Worm (Caenorhabditis elegans) whole organism, L4 larva: ENCODE measurements around the gene C25E10.12.

Source experiments
- D1046.2 ChIP-seq: fragments of 200-800 bp; sonication (Bioruptor generic); IDR thresholded peaks from 2 replicates; pipeline ENCODE4 v1.3.6; 2022; ENCODE audit warnings: missing genetic modification characterization, missing compliant biosample characterization
- F26F4.8 ChIP-seq: fragments of 200-800 bp; sonication (Bioruptor generic); conservative IDR thresholded peaks from 2 replicates; pipeline ENCODE4 v1.3.6; 2022; ENCODE audit warnings: missing genetic modification characterization, missing compliant biosample characterization
- F37D6.2 ChIP-seq: sonication (generic microtip); optimal IDR thresholded peaks from 2 replicates; lab custom pipeline; 2016; ENCODE audit warnings: mild to moderate bottlenecking, missing genetic modification characterization, missing compliant biosample characterization
- F44E2.7 ChIP-seq: fragments of 200-800 bp; sonication (Bioruptor generic); IDR thresholded peaks from 2 replicates; pipeline ENCODE4 v2.1.2; 2022; ENCODE audit warnings: missing genetic modification characterization, missing compliant biosample characterization
- F49E8.2 ChIP-seq: sonication (generic microtip); optimal IDR thresholded peaks from 2 replicates; lab custom pipeline; 2016; ENCODE audit warnings: missing compliant biosample characterization, mild to moderate bottlenecking, missing genetic modification characterization, borderline replicate concordance
- Y105C5A.15 ChIP-seq: fragments of 200-800 bp; sonication (Bioruptor generic); IDR thresholded peaks from 2 replicates; pipeline ENCODE4 v1.3.6; 2022; ENCODE audit warnings: missing genetic modification characterization, missing compliant biosample characterization
- Y5F2A.4 ChIP-seq: fragments of 200-800 bp; sonication (Bioruptor generic); optimal IDR thresholded peaks from 2 replicates; lab custom pipeline; 2018; ENCODE audit warnings: mild to moderate bottlenecking, missing genetic modification characterization, missing compliant biosample characterization
- ZK337.2 ChIP-seq: fragments of 200-800 bp; sonication (Bioruptor generic); IDR thresholded peaks from 2 replicates; pipeline ENCODE4 v1.3.6; 2022; ENCODE audit warnings: missing genetic modification reagents, missing genetic modification characterization, missing compliant biosample characterization
- aha-1 ChIP-seq: fragments of 150-350 bp; peaks from one replicate; lab custom pipeline; 2014; ENCODE audit warnings: missing biosample characterization, missing genetic modification characterization
- aly-2 ChIP-seq: sonication (generic microtip); optimal IDR thresholded peaks from 2 replicates; lab custom pipeline; 2018; ENCODE audit warnings: missing biosample characterization, missing genetic modification characterization
- ama-1 ChIP-seq: fragments of 150-350 bp; optimal IDR thresholded peaks from 2 replicates; lab custom pipeline; 2014; ENCODE audit warnings: inconsistent platforms, mixed read lengths
- arid-1 ChIP-seq: fragments of 200-800 bp; sonication (Bioruptor generic); conservative IDR thresholded peaks from 2 replicates; pipeline ENCODE4 v1.3.6; 2022; ENCODE audit warnings: missing genetic modification reagents, missing genetic modification characterization, missing compliant biosample characterization
- attf-4 ChIP-seq: sonication (generic microtip); optimal IDR thresholded peaks from 3 replicates; lab custom pipeline; 2017; ENCODE audit warnings: missing biosample characterization, missing genetic modification characterization
- ceh-32 ChIP-seq: sonication (generic microtip); optimal IDR thresholded peaks from 2 replicates; lab custom pipeline; 2016; ENCODE audit warnings: mild to moderate bottlenecking, missing genetic modification characterization, missing compliant biosample characterization; ENCODE audit not compliant: poor library complexity
- ceh-82 ChIP-seq: sonication (generic microtip); optimal IDR thresholded peaks from 2 replicates; lab custom pipeline; 2017; ENCODE audit warnings: missing biosample characterization, missing genetic modification characterization
- ces-1 ChIP-seq: fragments of 150-350 bp; sonication (generic microtip); optimal IDR thresholded peaks from 4 replicates; lab custom pipeline; 2014; ENCODE audit warnings: missing biosample characterization, missing genetic modification reagents, missing genetic modification characterization
- cey-2 ChIP-seq: sonication (generic microtip); optimal IDR thresholded peaks from 3 replicates; lab custom pipeline; 2017; ENCODE audit warnings: missing genetic modification characterization, mild to moderate bottlenecking, missing compliant biosample characterization, antibody characterized with exemption, borderline replicate concordance; ENCODE audit not compliant: insufficient read depth
- daf-16 ChIP-seq, 3 experiments: sonication (generic microtip); optimal IDR thresholded peaks; 2 replicates each; lab custom pipeline; 2016 to 2017; ENCODE audit warnings: missing genetic modification characterization in 3 of 3, missing genetic modification reagents in 3 of 3, mild to moderate bottlenecking in 2 of 3, missing compliant biosample characterization in 2 of 3, missing biosample characterization in 1 of 3, moderate library complexity in 1 of 3
- daf-8 ChIP-seq: fragments of 200-800 bp; sonication (Bioruptor generic); IDR thresholded peaks from 2 replicates; pipeline ENCODE4 v1.3.6; 2022; ENCODE audit warnings: missing genetic modification characterization, missing compliant biosample characterization
- dmd-6 ChIP-seq: fragments of 200-800 bp; sonication (Bioruptor generic); IDR thresholded peaks from 2 replicates; pipeline ENCODE4 v1.3.6; 2022; ENCODE audit warnings: missing genetic modification reagents, missing genetic modification characterization, missing compliant biosample characterization
- dmd-8 ChIP-seq: fragments of 200-800 bp; sonication (Bioruptor generic); IDR thresholded peaks from 2 replicates; pipeline ENCODE4 v1.3.6; 2022; ENCODE audit warnings: missing genetic modification characterization, missing compliant biosample characterization
- dpl-1 ChIP-seq: fragments of 150-350 bp; optimal IDR thresholded peaks from 2 replicates; lab custom pipeline; 2014; ENCODE audit warnings: missing biosample characterization, missing genetic modification reagents, missing genetic modification characterization
- duxl-1 ChIP-seq: sonication (generic microtip); optimal IDR thresholded peaks from 2 replicates; lab custom pipeline; 2016; ENCODE audit warnings: mild to moderate bottlenecking, missing genetic modification characterization, moderate library complexity, missing compliant biosample characterization; ENCODE audit not compliant: poor library complexity
- dve-1 ChIP-seq: sonication (generic microtip); optimal IDR thresholded peaks from 2 replicates; lab custom pipeline; 2017; ENCODE audit warnings: antibody characterized with exemption, mild to moderate bottlenecking, missing genetic modification characterization, missing compliant biosample characterization; ENCODE audit not compliant: insufficient read depth
- egl-43 ChIP-seq: fragments of 200-800 bp; sonication (Bioruptor generic); IDR thresholded peaks from 2 replicates; pipeline ENCODE4 v1.3.6; 2022; ENCODE audit warnings: missing genetic modification reagents, missing genetic modification characterization, missing compliant biosample characterization
- fos-1 ChIP-seq: fragments of 150-350 bp; optimal IDR thresholded peaks from 2 replicates; lab custom pipeline; 2014; ENCODE audit warnings: missing biosample characterization, missing genetic modification characterization
- gei-8 ChIP-seq: fragments of 200-800 bp; sonication (Bioruptor generic); optimal IDR thresholded peaks from 2 replicates; lab custom pipeline; 2018; ENCODE audit warnings: mild to moderate bottlenecking, missing genetic modification characterization, missing compliant biosample characterization
- hif-1 ChIP-seq, 2 experiments: sonication (generic microtip); optimal IDR thresholded peaks; 2 replicates each; lab custom pipeline; 2016 to 2017; ENCODE audit warnings: missing compliant biosample characterization in 2 of 2, missing genetic modification characterization in 2 of 2, missing genetic modification reagents in 2 of 2, missing genotype in 2 of 2, mild to moderate bottlenecking in 1 of 2
- lim-7 ChIP-seq: fragments of 200-800 bp; sonication (Bioruptor generic); IDR thresholded peaks from 2 replicates; pipeline ENCODE4 v1.3.6; 2022; ENCODE audit warnings: missing genetic modification characterization, missing compliant biosample characterization
- lin-29 ChIP-seq: fragments of 200-800 bp; sonication (Bioruptor generic); IDR thresholded peaks from 2 replicates; pipeline ENCODE4 v1.3.6; 2022; ENCODE audit warnings: missing genetic modification reagents, missing genetic modification characterization, missing compliant biosample characterization
- lin-39 ChIP-seq: fragments of 150-350 bp; optimal IDR thresholded peaks from 2 replicates; lab custom pipeline; 2014; ENCODE audit warnings: missing biosample characterization, missing genetic modification reagents, missing genetic modification characterization
- lsy-2 ChIP-seq, 2 experiments: fragments of 150-350 bp in 1 of 2; sonication (generic microtip) in 1 of 2; optimal IDR thresholded peaks; 2 replicates each; lab custom pipeline; 2014 to 2017; ENCODE audit warnings: missing biosample characterization in 2 of 2, missing genetic modification characterization in 2 of 2
- mxl-2 ChIP-seq: fragments of 200-800 bp; sonication (Bioruptor generic); conservative IDR thresholded peaks from 2 replicates; pipeline ENCODE4 v1.3.6; 2022; ENCODE audit warnings: missing genetic modification reagents, missing genetic modification characterization, missing compliant biosample characterization
- mxl-3 ChIP-seq: fragments of 200-800 bp; sonication (Bioruptor generic); optimal IDR thresholded peaks from 2 replicates; lab custom pipeline; 2018; ENCODE audit warnings: mild to moderate bottlenecking, missing genetic modification characterization, missing compliant biosample characterization
- nhr-237 ChIP-seq: sonication (generic microtip); optimal IDR thresholded peaks from 2 replicates; lab custom pipeline; 2017; ENCODE audit warnings: missing biosample characterization, missing genetic modification characterization
- nhr-28 ChIP-seq: fragments of 150-350 bp; optimal IDR thresholded peaks from 2 replicates; lab custom pipeline; 2014; ENCODE audit warnings: missing biosample characterization, missing genetic modification characterization
- nhr-41 ChIP-seq: fragments of 200-800 bp; sonication (Bioruptor generic); IDR thresholded peaks from 2 replicates; pipeline ENCODE4 v1.3.6; 2022; ENCODE audit warnings: missing genetic modification reagents, missing genetic modification characterization, missing compliant biosample characterization
- nhr-48 ChIP-seq: sonication (generic microtip); optimal IDR thresholded peaks from 2 replicates; lab custom pipeline; 2016; ENCODE audit warnings: mild to moderate bottlenecking, missing genetic modification characterization, missing compliant biosample characterization
- nhr-6 ChIP-seq: fragments of 150-350 bp; optimal IDR thresholded peaks from 2 replicates; lab custom pipeline; 2014; ENCODE audit warnings: missing biosample characterization, missing genetic modification characterization
- pqm-1 ChIP-seq: sonication (generic microtip); optimal IDR thresholded peaks from 2 replicates; lab custom pipeline; 2017; ENCODE audit warnings: missing biosample characterization, missing genetic modification characterization
- rbr-2 ChIP-seq: sonication (generic microtip); optimal IDR thresholded peaks from 2 replicates; lab custom pipeline; 2016; ENCODE audit warnings: missing genotype, missing genetic modification characterization, missing compliant biosample characterization
- sdz-12 ChIP-seq: fragments of 200-800 bp; sonication (Bioruptor generic); optimal IDR thresholded peaks from 2 replicates; lab custom pipeline; 2018; ENCODE audit warnings: mild to moderate bottlenecking, missing genetic modification characterization, missing compliant biosample characterization
- skn-1 ChIP-seq: fragments of 150-350 bp; optimal IDR thresholded peaks from 2 replicates; lab custom pipeline; 2014; ENCODE audit warnings: missing biosample characterization, missing genetic modification characterization
- snpc-1.2 ChIP-seq: fragments of 200-800 bp; sonication (Bioruptor generic); IDR thresholded peaks from 2 replicates; pipeline ENCODE4 v1.3.6; 2022; ENCODE audit warnings: missing genetic modification reagents, missing genetic modification characterization, missing compliant biosample characterization
- tra-1 ChIP-seq: fragments of 200-800 bp; sonication (Bioruptor generic); IDR thresholded peaks from 2 replicates; pipeline ENCODE4 v1.3.6; 2022; ENCODE audit warnings: missing genetic modification reagents, missing genetic modification characterization, missing compliant biosample characterization
- unc-130 ChIP-seq: sonication (generic microtip); optimal IDR thresholded peaks from 2 replicates; lab custom pipeline; 2016; ENCODE audit warnings: missing genetic modification reagents, missing genetic modification characterization, missing compliant biosample characterization
- unc-39 ChIP-seq: sonication (generic microtip); optimal IDR thresholded peaks from 2 replicates; lab custom pipeline; 2017; ENCODE audit warnings: missing biosample characterization, missing genetic modification characterization
- ztf-11 ChIP-seq: fragments of 150-350 bp; optimal IDR thresholded peaks from 2 replicates; lab custom pipeline; 2014; ENCODE audit warnings: missing biosample characterization, missing genetic modification characterization

C25E10.12 gene

DNA sequence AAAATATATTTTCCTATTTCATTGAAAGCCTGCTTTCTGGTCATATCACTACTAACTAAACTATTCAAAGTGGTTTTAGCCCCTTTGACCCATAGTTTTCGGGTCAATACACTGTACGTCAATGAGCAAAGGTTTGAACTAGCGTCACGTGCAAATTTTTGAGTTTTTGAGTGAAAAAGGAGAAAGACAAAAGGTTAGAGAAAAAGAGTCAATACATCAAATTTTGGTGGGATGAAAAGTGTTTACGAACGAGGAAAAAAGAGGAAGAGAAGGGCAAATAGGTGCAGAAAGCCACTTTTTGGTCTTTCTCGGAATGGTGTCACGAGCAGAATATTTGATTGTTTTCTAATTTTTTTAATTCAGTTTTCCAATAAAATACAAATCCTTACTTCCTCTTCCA is 13.6 kb upstream of the C25E10.12 start (continued):
- TF ChIP-seq ceh-82, result no peak
- no peak for TF ChIP-seq ama-1
- no peak for TF ChIP-seq lim-7 (GFP tag; lab: Robert Waterston, UW)
- no peak for TF ChIP-seq F37D6.2 (tag; lab: Kevin White, UChicago)
- TF ChIP-seq dmd-8, result no peak
- no peak for TF ChIP-seq F44E2.7
- TF ChIP-seq lin-29 (GFP tag; lab: Robert Waterston, UW), result no peak
- TF ChIP-seq F26F4.8 (GFP tag; lab: Robert Waterston, UW), result no peak
- no peak for TF ChIP-seq snpc-1.2
- TF ChIP-seq aha-1 (tag; lab: Kevin White, UChicago), result no peak
- TF ChIP-seq daf-8 (GFP tag; lab: Robert Waterston, UW), result no peak
- no peak for TF ChIP-seq arid-1
- TF ChIP-seq dve-1 (tag; lab: Kevin White, UChicago), result peak; percentile 15
- no peak for TF ChIP-seq duxl-1 (tag; lab: Kevin White, UChicago)
- no peak for TF ChIP-seq cey-2 (tag; lab: Kevin White, UChicago)
- no peak for TF ChIP-seq ZK337.2 (GFP tag; lab: Robert Waterston, UW)
- TF ChIP-seq lin-39 (tag; lab: Kevin White, UChicago), result no peak
- no peak for TF ChIP-seq skn-1 (tag; lab: Kevin White, UChicago)
- TF ChIP-seq pqm-1 (tag; lab: Kevin White, UChicago), result no peak
- TF ChIP-seq nhr-6 (tag; lab: Kevin White, UChicago), result no peak
- no peak for TF ChIP-seq attf-4 (tag; lab: Kevin White, UChicago)
- TF ChIP-seq rbr-2 (tag; lab: Kevin White, UChicago), result no peak
- TF ChIP-seq tra-1, result no peak
- no peak for TF ChIP-seq fos-1 (tag; lab: Kevin White, UChicago)
- TF ChIP-seq nhr-28 (tag; lab: Kevin White, UChicago), result peak; percentile 25
- no peak for TF ChIP-seq mxl-3 (GFP tag; lab: Kevin White, UChicago)
- no peak for TF ChIP-seq nhr-48
- no peak for TF ChIP-seq D1046.2 (GFP tag; lab: Robert Waterston, UW)
- no peak for TF ChIP-seq daf-16 (GFP tag; optimal IDR thresholded peaks at IDR 0.05; lab: Kevin White, UChicago)
- TF ChIP-seq daf-16 (tag; optimal IDR thresholded peaks at IDR 0.05; lab: Kevin White, UChicago), result peak; percentile 59
- no peak for TF ChIP-seq egl-43 (GFP tag; lab: Robert Waterston, UW)

DNA sequence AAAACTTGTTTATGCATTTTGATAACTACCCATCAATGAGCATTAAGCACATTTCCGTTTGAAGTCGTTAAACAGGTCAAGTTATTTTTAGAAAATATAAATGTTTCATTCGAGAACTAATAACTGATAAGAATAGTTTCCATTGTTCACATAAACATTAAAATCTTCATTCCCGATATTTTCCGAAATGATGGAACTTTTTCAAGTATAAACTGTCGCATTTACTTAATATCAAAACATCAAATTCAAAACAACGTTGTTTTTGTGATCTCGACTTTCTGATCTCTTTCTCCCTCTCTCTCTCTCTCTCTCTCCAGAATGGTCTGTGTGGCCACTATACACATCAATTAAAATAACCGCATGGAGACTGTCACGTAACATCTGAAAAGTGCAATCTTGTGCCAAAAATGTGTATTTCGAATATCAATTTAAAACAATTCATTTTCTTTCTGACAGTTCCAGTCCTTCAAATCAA is 12.2 kb upstream of the C25E10.12 start:
- TF ChIP-seq lin-29 (GFP tag; lab: Robert Waterston, UW), result no peak
- no peak for TF ChIP-seq F49E8.2 (tag; lab: Kevin White, UChicago)
- no peak for TF ChIP-seq daf-8 (GFP tag; lab: Robert Waterston, UW)
- TF ChIP-seq daf-16 (GFP tag; optimal IDR thresholded peaks at IDR 0.05; lab: Kevin White, UChicago), result no peak
- peak; percentile 95 for TF ChIP-seq daf-16 (tag; optimal IDR thresholded peaks at IDR 0.05; lab: Kevin White, UChicago)
- no peak for TF ChIP-seq nhr-41 (GFP tag; lab: Robert Waterston, UW)
- TF ChIP-seq unc-39, result no peak
- TF ChIP-seq hif-1 (tag; optimal IDR thresholded peaks at IDR 0.05; lab: Kevin White, UChicago), result peak in 1 of 2 experiments; percentile 40
- TF ChIP-seq snpc-1.2, result no peak
- no peak for TF ChIP-seq unc-130 (GFP tag; lab: Kevin White, UChicago)
- peak; percentile 80 for TF ChIP-seq fos-1 (tag; lab: Kevin White, UChicago)
- TF ChIP-seq dmd-6 (GFP tag; lab: Robert Waterston, UW), result peak; percentile 34; the same call in 1 of the 2 replicates
- TF ChIP-seq F44E2.7, result no peak
- TF ChIP-seq nhr-28 (tag; lab: Kevin White, UChicago), result peak; percentile 68
- TF ChIP-seq aly-2, result no peak
- no peak for TF ChIP-seq ces-1 (GFP tag; lab: Kevin White, UChicago)
- no peak for TF ChIP-seq sdz-12 (GFP tag; lab: Kevin White, UChicago)
- peak; percentile 16 to 27 for TF ChIP-seq lsy-2 (tag; optimal IDR thresholded peaks at IDR 0.05; lab: Kevin White, UChicago)
- TF ChIP-seq Y5F2A.4, result no peak
- no peak for TF ChIP-seq dpl-1 (GFP tag; lab: Kevin White, UChicago)
- TF ChIP-seq mxl-2 (GFP tag; lab: Robert Waterston, UW), result no peak
- no peak for TF ChIP-seq arid-1
- TF ChIP-seq lin-39 (tag; lab: Kevin White, UChicago), result no peak
- no peak for TF ChIP-seq Y105C5A.15 (GFP tag; lab: Robert Waterston, UW)
- TF ChIP-seq gei-8, result no peak
- no peak for TF ChIP-seq ceh-32 (tag; lab: Kevin White, UChicago)
- TF ChIP-seq nhr-237 (tag; lab: Kevin White, UChicago), result no peak
- no peak for TF ChIP-seq ztf-11 (tag; lab: Kevin White, UChicago)
- peak; percentile 68 for TF ChIP-seq dve-1 (tag; lab: Kevin White, UChicago)
- no peak for TF ChIP-seq D1046.2 (GFP tag; lab: Robert Waterston, UW)
